Fruit fly (Drosophila melanogaster): ENCODE results near the gene CG9663.

Gene CG9663

dm6 chr2L:3345763-3346482 lies 43.0 kb upstream of the CG9663 start (continued):
- TF ChIP-seq CG1832 (GFP tag; optimal IDR thresholded peaks at IDR 0.05) (peak; percentile 20), CG10366 (GFP tag; IDR thresholded peaks at IDR 0.05) (peak; percentile 35; the same call in 1 of the 2 replicates), CG18262 (tag; optimal IDR thresholded peaks at IDR 0.05) (peak; percentile 1), sqz (GFP tag; optimal IDR thresholded peaks at IDR 0.05) (peak; percentile 58), CG8281 (tag; optimal IDR thresholded peaks at IDR 0.05) (no peak), slbo (GFP tag; IDR thresholded peaks at IDR 0.05) (0 out of 2 replicates have a peak, but pooled peaks have one; percentile 15), Opbp (GFP tag; IDR thresholded peaks at IDR 0.05; ENCODE audit: partially characterized antibody) (no peak), lola (GFP tag; optimal IDR thresholded peaks at IDR 0.05) (peak in 1 of 3 experiments; percentile 14), Doc3 (GFP tag; IDR thresholded peaks at IDR 0.05; ENCODE audit: partially characterized antibody) (no peak), CG2678 (tag; optimal IDR thresholded peaks at IDR 0.05) (peak; percentile 6), CG2116 (GFP tag; optimal IDR thresholded peaks at IDR 0.05) (no peak), CG2875 (GFP tag; optimal IDR thresholded peaks at IDR 0.05) (peak; percentile 13), Drgx (GFP tag; IDR thresholded peaks at IDR 0.05) (peak; percentile 80), CG32532 (GFP tag; IDR thresholded peaks at IDR 0.05) (0 out of 2 replicates have a peak, but pooled peaks have one; percentile 21), Blimp-1 (GFP tag; optimal IDR thresholded peaks at IDR 0.05) (peak; percentile 81), Adf1 (GFP tag; IDR thresholded peaks at IDR 0.05) (peak; percentile 74), Fer1 (GFP tag; optimal IDR thresholded peaks at IDR 0.05) (no peak), phol (tag; optimal IDR thresholded peaks at IDR 0.05) (no peak), CG11456 (GFP tag; IDR thresholded peaks at IDR 0.05) (0 out of 3 replicates have a peak, but pooled peaks have one; percentile 5), CG17361 (GFP tag; IDR thresholded peaks at IDR 0.05) (0 out of 3 replicates have a peak, but pooled peaks have one; percentile 13), fd64A (GFP tag; optimal IDR thresholded peaks at IDR 0.05) (peak; percentile 25), so (GFP tag; IDR thresholded peaks at IDR 0.05) (0 out of 3 replicates have a peak, but pooled peaks have one; percentile 41), nom (GFP tag; optimal IDR thresholded peaks at IDR 0.05) (peak; percentile 8), Atf6 (GFP tag; IDR thresholded peaks at IDR 0.05) (no peak), BtbVII (GFP tag; optimal IDR thresholded peaks at IDR 0.05) (no peak), corto (GFP tag; optimal IDR thresholded peaks at IDR 0.05) (peak; percentile 91), jumu (GFP tag; optimal IDR thresholded peaks at IDR 0.05) (no peak), CG1529 (GFP tag; optimal IDR thresholded peaks at IDR 0.05) (peak; percentile 24), CG6175 (GFP tag; IDR thresholded peaks at IDR 0.05) (no peak), sens (GFP tag) (peak; percentile 73), PHDP (tag; optimal IDR thresholded peaks at IDR 0.05) (no peak), CG14667 (GFP tag; IDR thresholded peaks at IDR 0.05) (no peak), Oaz (GFP tag; IDR thresholded peaks at IDR 0.05) (no peak), Asciz (GFP tag; optimal IDR thresholded peaks at IDR 0.05) (peak; percentile 12), CG6689 (GFP tag; IDR thresholded peaks at IDR 0.05) (0 out of 2 replicates have a peak, but pooled peaks have one; percentile 21), oc (tag; optimal IDR thresholded peaks at IDR 0.05) (no peak), dpn (GFP tag; optimal IDR thresholded peaks at IDR 0.05) (peak in 1 of 2 experiments; percentile 13), prd (optimal IDR thresholded peaks at IDR 0.05) (no peak), prd (GFP tag; IDR thresholded peaks at IDR 0.05) (peak; percentile 42; the same call in 1 of the 3 replicates), az2 (GFP tag; optimal IDR thresholded peaks at IDR 0.05) (peak; percentile 14), HLHmδ (GFP tag; optimal IDR thresholded peaks at IDR 0.05) (peak; percentile 54), nerfin-1 (tag; optimal IDR thresholded peaks at IDR 0.05) (no peak), CG11504 (tag; optimal IDR thresholded peaks at IDR 0.05) (peak; percentile 31), CG32772 (GFP tag; IDR thresholded peaks at IDR 0.05) (peak; percentile 27; the same call in 1 of the 2 replicates), CG18599 (GFP tag; optimal IDR thresholded peaks at IDR 0.05) (peak; percentile 5), CG6813 (GFP tag; optimal IDR thresholded peaks at IDR 0.05) (peak; percentile 16), lbe (GFP tag; optimal IDR thresholded peaks at IDR 0.05) (peak; percentile 90), H2.0 (GFP tag; IDR thresholded peaks at IDR 0.05) (no peak)
